Worm (Caenorhabditis elegans) whole organism, L1 larva: ENCODE results near the gene ZK686.1.

ENCODE experiments used
- aha-1 ChIP-seq: fragments of 150-350 bp; optimal IDR thresholded peaks from 2 replicates; lab custom pipeline; 2014; ENCODE audit warnings: missing biosample characterization, missing genetic modification characterization
- ama-1 ChIP-seq: fragments of 150-350 bp; optimal IDR thresholded peaks from 2 replicates; lab custom pipeline; 2014
- dpl-1 ChIP-seq, 3 experiments: fragments of 150-350 bp in 2 of 3; sonication (generic microtip) in 1 of 3; optimal IDR thresholded peaks; 2 replicates each; lab custom pipeline; 2014 to 2017; ENCODE audit warnings: missing biosample characterization in 3 of 3, missing genetic modification characterization in 3 of 3, missing genetic modification reagents in 3 of 3
- efl-1 ChIP-seq, 4 experiments: fragments of 150-350 bp; optimal IDR thresholded peaks in 3 of 4; peaks in 1 of 4; 1 replicate in 1 of 4; 2 replicates in 3 of 4; lab custom pipeline; 2014; ENCODE audit warnings: missing biosample characterization in 2 of 4, missing genetic modification characterization in 2 of 4, missing genetic modification reagents in 2 of 4
- lin-39 ChIP-seq: fragments of 150-350 bp; optimal IDR thresholded peaks from 2 replicates; lab custom pipeline; 2014; ENCODE audit warnings: missing biosample characterization, missing genetic modification reagents, missing genetic modification characterization
- mdl-1 ChIP-seq, 2 experiments: fragments of 150-350 bp; optimal IDR thresholded peaks; 2 replicates each; lab custom pipeline; 2014 to 2017; ENCODE audit warnings: missing biosample characterization in 2 of 2, missing genetic modification characterization in 2 of 2, inconsistent platforms in 1 of 2
- nhr-237 ChIP-seq: fragments of 150-350 bp; optimal IDR thresholded peaks from 2 replicates; lab custom pipeline; 2014; ENCODE audit warnings: missing biosample characterization, missing genetic modification characterization
- nhr-71 ChIP-seq: sonication (generic microtip); optimal IDR thresholded peaks from 2 replicates; lab custom pipeline; 2016; ENCODE audit warnings: mild to moderate bottlenecking, missing genetic modification characterization, moderate library complexity, missing compliant biosample characterization
- nhr-77 ChIP-seq: fragments of 150-350 bp; optimal IDR thresholded peaks from 2 replicates; lab custom pipeline; 2014; ENCODE audit warnings: missing biosample characterization, missing genetic modification characterization
- nhr-90 ChIP-seq: sonication (generic microtip); optimal IDR thresholded peaks from 2 replicates; lab custom pipeline; 2016; ENCODE audit warnings: mild to moderate bottlenecking, missing genetic modification characterization, missing compliant biosample characterization; ENCODE audit not compliant: poor library complexity
- snpc-4 ChIP-seq: fragments of 150-350 bp; optimal IDR thresholded peaks from 2 replicates; lab custom pipeline; 2014; ENCODE audit warnings: missing biosample characterization, missing genetic modification characterization
- sup-37 ChIP-seq: fragments of 200-800 bp; sonication (Bioruptor generic); optimal IDR thresholded peaks from 2 replicates; lab custom pipeline; 2018; ENCODE audit warnings: mild to moderate bottlenecking, missing genetic modification characterization, missing compliant biosample characterization
- swsn-7 ChIP-seq: sonication (generic microtip); optimal IDR thresholded peaks from 2 replicates; lab custom pipeline; 2016; ENCODE audit warnings: missing genetic modification characterization, missing compliant biosample characterization

- no peak for TF ChIP-seq aha-1 (tag; lab: Kevin White, UChicago)
- no peak for TF ChIP-seq nhr-77
- no peak for TF ChIP-seq dpl-1 (GFP tag; optimal IDR thresholded peaks at IDR 0.05; lab: Kevin White, UChicago)
- no peak for TF ChIP-seq swsn-7
- no peak for TF ChIP-seq lin-39 (tag; lab: Kevin White, UChicago)
- TF ChIP-seq nhr-90 = no peak
- no peak for TF ChIP-seq nhr-71
- TF ChIP-seq efl-1 (optimal IDR thresholded peaks at IDR 0.05; lab: Kevin White, UChicago) = no peak
- TF ChIP-seq efl-1 (GFP tag; optimal IDR thresholded peaks at IDR 0.05 in 1 of 2; lab: Kevin White, UChicago) = no peak
- TF ChIP-seq mdl-1 (tag; optimal IDR thresholded peaks at IDR 0.05; lab: Kevin White, UChicago) = no peak
- no peak for TF ChIP-seq snpc-4 (tag; lab: Kevin White, UChicago)
- no peak for TF ChIP-seq ama-1 (lab: Kevin White, UChicago)
- no peak for TF ChIP-seq sup-37 (GFP tag; lab: Kevin White, UChicago)
- no peak for TF ChIP-seq nhr-237 (tag; lab: Kevin White, UChicago)
Observed at ce11 chrIII:7762250-7762649, 10.7 kb upstream of the ZK686.1 start.
